Worm (Caenorhabditis elegans): ENCODE measurements around the gene EGAP1.1.

Gene EGAP1.1

ce11 chrIII:5900709-5901108 is 36.3 kb downstream of the EGAP1.1 start:
- TF ChIP-seq aptf-2 (GFP tag; conservative IDR thresholded peaks at IDR 0.05) (no peak), hmg-1.2 (GFP tag; IDR thresholded peaks at IDR 0.05) (peak; percentile 61; the same call in 1 of the 2 replicates), D2030.7 (GFP tag; IDR thresholded peaks at IDR 0.05) (no peak), F57C9.4 (tag; optimal IDR thresholded peaks at IDR 0.05) (no peak), nhr-80 (tag; optimal IDR thresholded peaks at IDR 0.05) (peak; percentile 28), F37B4.10 (GFP tag; IDR thresholded peaks at IDR 0.05) (no peak), C17E4.6 (GFP tag; IDR thresholded peaks at IDR 0.05) (no peak), ztf-22 (GFP tag; optimal IDR thresholded peaks at IDR 0.05) (no peak), nhr-90 (tag; optimal IDR thresholded peaks at IDR 0.05) (no peak)

ce11 chrIII:5898631-5899030 is 38.4 kb downstream of the EGAP1.1 start:
- TF ChIP-seq nhr-27 (tag; optimal IDR thresholded peaks at IDR 0.05) (no peak), hlh-12 (tag; optimal IDR thresholded peaks at IDR 0.05) (no peak), F57C9.4 (tag; optimal IDR thresholded peaks at IDR 0.05) (no peak), F22D6.2 (tag; optimal IDR thresholded peaks at IDR 0.05) (no peak), ZK185.1 (tag; optimal IDR thresholded peaks at IDR 0.05; ENCODE audit: poor library complexity, severe bottlenecking) (no peak), Y67H2A.10 (GFP tag; conservative IDR thresholded peaks at IDR 0.05) (no peak), B0261.1 (tag; optimal IDR thresholded peaks at IDR 0.05) (no peak), lsl-1 (GFP tag; optimal IDR thresholded peaks at IDR 0.05) (no peak), him-1 (tag; optimal IDR thresholded peaks at IDR 0.05) (no peak), lin-40 (tag; optimal IDR thresholded peaks at IDR 0.05) (no peak), T07F8.4 (tag; optimal IDR thresholded peaks at IDR 0.05) (no peak), ztf-18 (tag; optimal IDR thresholded peaks at IDR 0.05) (no peak)

- TF ChIP-seq nfya-2 (GFP tag; IDR thresholded peaks at IDR 0.05), result no peak
- peak; percentile 30 for TF ChIP-seq efl-1 (GFP tag; optimal IDR thresholded peaks at IDR 0.05)
These were observed 39.6 kb downstream of the EGAP1.1 start for ce11 chrIII:5897468-5897867.

- TF ChIP-seq F55B11.4 (tag; optimal IDR thresholded peaks at IDR 0.05; ENCODE audit: borderline replicate concordance, insufficient read depth) (no peak), Y95B8A.8 (GFP tag; IDR thresholded peaks at IDR 0.05) (no peak), hlh-26 (GFP tag; conservative IDR thresholded peaks at IDR 0.05) (no peak), attf-5 (GFP tag; optimal IDR thresholded peaks at IDR 0.05) (no peak), D2030.7 (GFP tag; IDR thresholded peaks at IDR 0.05) (no peak), ceh-40 (GFP tag; IDR thresholded peaks at IDR 0.05) (no peak)
These were observed 41.1 kb downstream of the EGAP1.1 start, which contains the start of gene pxl-1 for ce11 chrIII:5895913-5896312. Gene pxl-1 (minus strand): TSS chrIII:5896013.

ce11 chrIII:5892909-5893308 is 44.1 kb downstream of the EGAP1.1 start:
- TF ChIP-seq die-1 (tag; optimal IDR thresholded peaks at IDR 0.05) (no peak), rpc-1 (optimal IDR thresholded peaks at IDR 0.05) (no peak), rpc-1 (tag; optimal IDR thresholded peaks at IDR 0.05) (no peak), pha-4 (tag; optimal IDR thresholded peaks at IDR 0.05) (peak; percentile 63)

ce11 chrIII:5888675-5889074 is 48.3 kb downstream of the EGAP1.1 start, which contains the start of gene C28H8.8:
Gene C28H8.8 (minus strand): TSS chrIII:5888775.
- no peak for TF ChIP-seq lsl-1 (GFP tag; optimal IDR thresholded peaks at IDR 0.05)
- no peak for TF ChIP-seq akir-1 (GFP tag; optimal IDR thresholded peaks at IDR 0.05)
- TF ChIP-seq mel-28 (tag; optimal IDR thresholded peaks at IDR 0.05; ENCODE audit: borderline replicate concordance), result no peak
- no peak for TF ChIP-seq aptf-2 (GFP tag; conservative IDR thresholded peaks at IDR 0.05)
- TF ChIP-seq lir-1 (GFP tag; conservative IDR thresholded peaks at IDR 0.05), result no peak
- no peak for TF ChIP-seq xnd-1 (tag; optimal IDR thresholded peaks at IDR 0.05)
- TF ChIP-seq B0336.3 (GFP tag; IDR thresholded peaks at IDR 0.05), result no peak
- no peak for TF ChIP-seq snpc-3.4 (tag; optimal IDR thresholded peaks at IDR 0.05)
- TF ChIP-seq pbrm-1 (GFP tag; IDR thresholded peaks at IDR 0.05), result no peak
- TF ChIP-seq ceh-58 (GFP tag; IDR thresholded peaks at IDR 0.05), result no peak
- TF ChIP-seq rpc-1 (optimal IDR thresholded peaks at IDR 0.05), result no peak
- no peak for TF ChIP-seq rpc-1 (tag; optimal IDR thresholded peaks at IDR 0.05)
- no peak for TF ChIP-seq athp-1 (tag; optimal IDR thresholded peaks at IDR 0.05)
- no peak for TF ChIP-seq hsf-1 (GFP tag; IDR thresholded peaks at IDR 0.05)
- no peak for TF ChIP-seq mes-4 (tag; optimal IDR thresholded peaks at IDR 0.05)
- no peak for TF ChIP-seq C06A6.2 (GFP tag; conservative IDR thresholded peaks at IDR 0.05)
